Fruit fly (Drosophila melanogaster) whole organism, embryonic: ENCODE results near the gene CG4497.

Source experiments
- Blimp-1 ChIP-seq: fragments of 200-800 bp; sonication (Bioruptor generic); optimal IDR thresholded peaks from 3 replicates; lab custom pipeline; 2018; ENCODE audit warnings: missing biosample characterization, missing genetic modification characterization, mild to moderate bottlenecking, moderate library complexity, missing genetic modification reagents
- CG10366 ChIP-seq: fragments of 200-800 bp; sonication (Bioruptor generic); IDR thresholded peaks from 2 replicates; pipeline ENCODE4 v1.3.6; 2022; ENCODE audit warnings: missing biosample characterization, missing genetic modification characterization
- CG11456 ChIP-seq: fragments of 200-800 bp; sonication (Bioruptor generic); IDR thresholded peaks from 3 replicates; pipeline ENCODE4 v1.3.6; 2022; ENCODE audit warnings: missing biosample characterization, missing genetic modification characterization
- CG11560 ChIP-seq: fragments of 200-800 bp; sonication (Bioruptor generic); IDR thresholded peaks from 3 replicates; pipeline ENCODE4 v1.3.6; 2022; ENCODE audit warnings: missing biosample characterization, missing genetic modification characterization
- CG12236 ChIP-seq: fragments of 200-800 bp; sonication (Bioruptor generic); optimal IDR thresholded peaks from 2 replicates; lab custom pipeline; 2016; ENCODE audit warnings: missing biosample characterization, missing genetic modification characterization
- CG12659 ChIP-seq: fragments of 200-800 bp; sonication (Bioruptor generic); optimal IDR thresholded peaks from 3 replicates; lab custom pipeline; 2017; ENCODE audit warnings: mild to moderate bottlenecking, missing biosample characterization, missing genetic modification reagents, missing genetic modification characterization
- CG12744 ChIP-seq: fragments of 200-800 bp; sonication (Bioruptor generic); optimal IDR thresholded peaks from 2 replicates; lab custom pipeline; 2016; ENCODE audit warnings: missing biosample characterization, missing genetic modification characterization
- CG12769 ChIP-seq: fragments of 200-800 bp; sonication (Bioruptor generic); optimal IDR thresholded peaks from 2 replicates; lab custom pipeline; 2019; ENCODE audit warnings: missing biosample characterization, mild to moderate bottlenecking, missing genetic modification characterization, moderate library complexity
- CG13624 ChIP-seq: fragments of 200-800 bp; sonication (Bioruptor generic); optimal IDR thresholded peaks from 2 replicates; lab custom pipeline; 2016; ENCODE audit warnings: missing biosample characterization, missing genetic modification characterization
- CG14014 ChIP-seq: fragments of 200-800 bp; sonication (Bioruptor generic); IDR thresholded peaks from 2 replicates; pipeline ENCODE4 v1.3.6; 2022; ENCODE audit warnings: missing biosample characterization, missing genetic modification characterization
- CG18619 ChIP-seq: fragments of 200-800 bp; sonication (Bioruptor generic); optimal IDR thresholded peaks from 3 replicates; lab custom pipeline; 2017; ENCODE audit warnings: missing biosample characterization, mild to moderate bottlenecking, missing genetic modification characterization
- CG32772 ChIP-seq: fragments of 200-800 bp; sonication (Bioruptor generic); IDR thresholded peaks from 2 replicates; pipeline ENCODE4 v1.3.6; 2022; ENCODE audit warnings: missing biosample characterization, missing genetic modification characterization
- CG3995 ChIP-seq: fragments of 200-800 bp; sonication (Bioruptor generic); optimal IDR thresholded peaks from 3 replicates; lab custom pipeline; 2016; ENCODE audit warnings: missing biosample characterization, missing genetic modification characterization
- CG4360 ChIP-seq: fragments of 200-800 bp; sonication (Bioruptor generic); IDR thresholded peaks from 2 replicates; pipeline ENCODE4 v1.3.6; 2022; ENCODE audit warnings: missing biosample characterization, missing genetic modification characterization
- CG4854 ChIP-seq: fragments of 200-800 bp; sonication (Bioruptor generic); optimal IDR thresholded peaks from 2 replicates; lab custom pipeline; 2016; ENCODE audit warnings: missing biosample characterization, missing genetic modification characterization, inconsistent platforms
- CG9437 ChIP-seq: fragments of 200-800 bp; sonication (Bioruptor generic); optimal IDR thresholded peaks from 2 replicates; lab custom pipeline; 2018; ENCODE audit warnings: missing biosample characterization, mild to moderate bottlenecking, missing genetic modification characterization
- Chrac-16 ChIP-seq: fragments of 200-800 bp; sonication (Bioruptor generic); optimal IDR thresholded peaks from 3 replicates; lab custom pipeline; 2016; ENCODE audit warnings: missing biosample characterization, missing genetic modification characterization
- CrebB ChIP-seq: fragments of 200-800 bp; sonication (Bioruptor generic); optimal IDR thresholded peaks from 3 replicates; lab custom pipeline; 2018; ENCODE audit warnings: missing biosample characterization, mild to moderate bottlenecking, missing genetic modification characterization
- Dll ChIP-seq: fragments of 200-800 bp; sonication (Bioruptor generic); IDR thresholded peaks from 4 replicates; pipeline ENCODE4 v1.3.6; 2022; ENCODE audit warnings: missing biosample characterization, missing genetic modification characterization; ENCODE audit not compliant: partially characterized antibody
- Dref ChIP-seq: fragments of 200-800 bp; sonication (Bioruptor generic); IDR thresholded peaks from 2 replicates; pipeline ENCODE4 v1.3.6; 2022; ENCODE audit warnings: missing biosample characterization, missing genetic modification characterization
- Drgx ChIP-seq: fragments of 200-800 bp; sonication (Bioruptor generic); IDR thresholded peaks from 2 replicates; pipeline ENCODE4 v1.3.6; 2022; ENCODE audit warnings: missing biosample characterization, missing genetic modification characterization
- Ets97D ChIP-seq: fragments of 200-800 bp; sonication (Bioruptor generic); optimal IDR thresholded peaks from 3 replicates; lab custom pipeline; 2016; ENCODE audit warnings: missing biosample characterization, missing genetic modification characterization
- H2.0 ChIP-seq: fragments of 200-800 bp; sonication (Bioruptor generic); IDR thresholded peaks from 2 replicates; pipeline ENCODE4 v1.3.6; 2022; ENCODE audit warnings: missing biosample characterization, missing genetic modification characterization
- Hey ChIP-seq: fragments of 200-800 bp; sonication (Bioruptor generic); optimal IDR thresholded peaks from 3 replicates; lab custom pipeline; 2018; ENCODE audit warnings: missing biosample characterization, mild to moderate bottlenecking, missing genetic modification characterization
- Hr3 ChIP-seq: fragments of 200-800 bp; sonication (Bioruptor generic); optimal IDR thresholded peaks from 3 replicates; lab custom pipeline; 2016; ENCODE audit warnings: missing biosample characterization, missing genetic modification characterization
- Lhr ChIP-seq: fragments of 200-800 bp; sonication (Bioruptor generic); optimal IDR thresholded peaks from 3 replicates; lab custom pipeline; 2017; ENCODE audit warnings: mild to moderate bottlenecking, missing biosample characterization, missing genetic modification reagents, missing genetic modification characterization
- MBD-R2 ChIP-seq: fragments of 200-800 bp; sonication (Bioruptor generic); IDR thresholded peaks from 2 replicates; pipeline ENCODE4 v1.3.6; 2022; ENCODE audit warnings: missing biosample characterization, missing genetic modification characterization
- MESR4 ChIP-seq: fragments of 200-800 bp; sonication (Bioruptor generic); optimal IDR thresholded peaks from 2 replicates; lab custom pipeline; 2018; ENCODE audit warnings: missing biosample characterization, mild to moderate bottlenecking, missing genetic modification characterization, moderate library complexity
- Myb ChIP-seq: fragments of 200-800 bp; sonication (Bioruptor generic); optimal IDR thresholded peaks from 2 replicates; lab custom pipeline; 2016; ENCODE audit warnings: missing biosample characterization, missing genetic modification characterization
- Rfx ChIP-seq: fragments of 200-800 bp; sonication (Bioruptor generic); IDR thresholded peaks from 2 replicates; pipeline ENCODE4 v1.3.6; 2022; ENCODE audit warnings: missing biosample characterization, missing genetic modification characterization
- TFAM ChIP-seq: fragments of 200-800 bp; sonication (Bioruptor generic); optimal IDR thresholded peaks from 2 replicates; lab custom pipeline; 2017; ENCODE audit warnings: missing biosample characterization, missing genetic modification characterization, inconsistent platforms
- aop ChIP-seq: fragments of 200-800 bp; sonication (Bioruptor generic); IDR thresholded peaks from 2 replicates; pipeline ENCODE4 v1.3.6; 2022; ENCODE audit warnings: missing biosample characterization, missing genetic modification characterization
- bcd ChIP-seq: fragments of 200-800 bp; sonication (Bioruptor generic); optimal IDR thresholded peaks from 2 replicates; lab custom pipeline; 2017; ENCODE audit warnings: missing biosample characterization, mild to moderate bottlenecking, missing genetic modification characterization
- cg ChIP-seq: fragments of 200-800 bp; sonication (Bioruptor generic); optimal IDR thresholded peaks from 3 replicates; lab custom pipeline; 2019; ENCODE audit warnings: missing biosample characterization, mild to moderate bottlenecking, missing genetic modification characterization, moderate library complexity
- chif ChIP-seq, 2 experiments: fragments of 200-800 bp; sonication (Bioruptor generic); optimal IDR thresholded peaks; 3 replicates each; lab custom pipeline; 2016; ENCODE audit warnings: missing biosample characterization in 2 of 2, missing genetic modification characterization in 2 of 2
- ci ChIP-seq: fragments of 200-800 bp; sonication (Bioruptor generic); IDR thresholded peaks from 3 replicates; pipeline ENCODE4 v1.3.6; 2022; ENCODE audit warnings: missing biosample characterization, missing genetic modification characterization
- emc ChIP-seq: fragments of 200-800 bp; sonication (Bioruptor generic); optimal IDR thresholded peaks from 2 replicates; lab custom pipeline; 2016; ENCODE audit warnings: missing biosample characterization, missing genetic modification characterization
- ems ChIP-seq: fragments of 200-800 bp; sonication (Bioruptor generic); optimal IDR thresholded peaks from 3 replicates; lab custom pipeline; 2016; ENCODE audit warnings: missing biosample characterization, missing genetic modification characterization
- eve ChIP-seq, 2 experiments: fragments of >200 bp; optimal IDR thresholded peaks; 2 replicates each; lab custom pipeline; 2017; ENCODE audit warnings: missing biosample characterization in 2 of 2, missing genetic modification characterization in 2 of 2
- gce ChIP-seq: fragments of 200-800 bp; sonication (Bioruptor generic); IDR thresholded peaks from 3 replicates; pipeline ENCODE4 v1.3.6; 2022; ENCODE audit warnings: missing biosample characterization, missing genetic modification characterization
- grau ChIP-seq: fragments of 200-800 bp; optimal IDR thresholded peaks from 3 replicates; lab custom pipeline; 2019; ENCODE audit warnings: missing biosample characterization, mild to moderate bottlenecking, missing genetic modification characterization, moderate library complexity
- gro ChIP-seq: fragments of 200-800 bp; sonication (Bioruptor generic); optimal IDR thresholded peaks from 2 replicates; lab custom pipeline; 2016; ENCODE audit warnings: missing biosample characterization, missing genetic modification characterization
- maf-S ChIP-seq: fragments of 200-800 bp; sonication (Bioruptor generic); optimal IDR thresholded peaks from 2 replicates; lab custom pipeline; 2016; ENCODE audit warnings: missing biosample characterization, missing genetic modification characterization
- nerfin-1 ChIP-seq: fragments of 200-800 bp; sonication (Bioruptor generic); optimal IDR thresholded peaks from 3 replicates; lab custom pipeline; 2019; ENCODE audit warnings: missing biosample characterization, mild to moderate bottlenecking, missing genetic modification characterization, moderate library complexity
- nmo ChIP-seq: fragments of 200-800 bp; sonication (Bioruptor generic); optimal IDR thresholded peaks from 2 replicates; lab custom pipeline; 2018; ENCODE audit warnings: missing biosample characterization, mild to moderate bottlenecking, missing genetic modification characterization, moderate library complexity
- pita ChIP-seq: fragments of 200-800 bp; sonication (Bioruptor generic); optimal IDR thresholded peaks from 2 replicates; lab custom pipeline; 2017; ENCODE audit warnings: missing biosample characterization, mild to moderate bottlenecking, missing genetic modification characterization
- slbo ChIP-seq: fragments of 200-800 bp; sonication (Bioruptor generic); IDR thresholded peaks from 2 replicates; pipeline ENCODE4 v1.3.6; 2022; ENCODE audit warnings: missing biosample characterization, missing genetic modification characterization
- ssp ChIP-seq: fragments of 200-800 bp; sonication (Bioruptor generic); IDR thresholded peaks from 2 replicates; pipeline ENCODE4 v1.3.6; 2022; ENCODE audit warnings: missing biosample characterization, missing genetic modification characterization
- tin ChIP-seq: fragments of 200-800 bp; sonication (Bioruptor generic); optimal IDR thresholded peaks from 3 replicates; lab custom pipeline; 2016; ENCODE audit warnings: missing biosample characterization, missing genetic modification characterization
- usp ChIP-seq: fragments of >200 bp; optimal IDR thresholded peaks from 2 replicates; lab custom pipeline; 2017; ENCODE audit warnings: missing biosample characterization, missing genetic modification characterization
- zen ChIP-seq: fragments of 200-800 bp; sonication (Bioruptor generic); optimal IDR thresholded peaks from 3 replicates; lab custom pipeline; 2018; ENCODE audit warnings: missing biosample characterization, mild to moderate bottlenecking, missing genetic modification characterization, moderate library complexity
- zfh1 ChIP-seq: fragments of 200-800 bp; sonication (Bioruptor generic); IDR thresholded peaks from 3 replicates; pipeline ENCODE4 v1.3.6; 2022; ENCODE audit warnings: missing biosample characterization, missing genetic modification characterization
- zfh2 ChIP-seq: fragments of 200-800 bp; sonication (Bioruptor generic); optimal IDR thresholded peaks from 2 replicates; lab custom pipeline; 2016; ENCODE audit warnings: missing biosample characterization, missing genetic modification characterization

The CG4497 gene

DNA sequence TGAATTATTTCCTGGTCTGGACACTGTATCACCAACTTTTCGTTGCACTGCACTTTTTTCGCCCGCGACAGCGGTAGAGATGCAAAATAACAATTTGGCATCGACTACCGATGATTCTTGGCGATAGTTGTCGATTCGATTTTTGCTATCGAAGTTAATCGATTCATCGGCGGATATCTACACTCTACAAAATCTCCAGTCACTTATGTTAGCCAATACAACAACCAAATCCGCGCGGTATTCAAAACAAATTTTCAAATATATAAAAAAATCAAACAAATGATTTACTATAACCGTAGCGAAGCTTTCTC lies 9.7 kb upstream of the CG4497 start, which contains the start of gene CG4502 (continued):
- TF ChIP-seq zen (peak; percentile 36), nerfin-1 (tag; lab: Kevin White, UChicago) (no peak), ci (GFP tag; lab: Robert Waterston, UW) (peak; percentile 56; the same call in 2 of the 3 replicates), Rfx (GFP tag; lab: Robert Waterston, UW) (peak; percentile 76), ems (GFP tag; lab: Kevin White, UChicago) (no peak), chif (GFP tag; optimal IDR thresholded peaks at IDR 0.05; lab: Kevin White, UChicago) (peak in 1 of 2 experiments; percentile 24), emc (GFP tag; lab: Kevin White, UChicago) (no peak), Blimp-1 (GFP tag; lab: Kevin White, UChicago) (no peak), CG12236 (peak; percentile 5), eve (GFP tag; optimal IDR thresholded peaks at IDR 0.05; lab: Kevin White, UChicago) (no peak), CrebB (peak; percentile 45), CG11456 (no peak), grau (tag; lab: Kevin White, UChicago) (peak; percentile 43), Hey (tag; lab: Kevin White, UChicago) (no peak), CG3995 (GFP tag; lab: Kevin White, UChicago) (peak; percentile 74), zfh2 (GFP tag; lab: Kevin White, UChicago) (no peak), Chrac-16 (no peak), CG4854 (no peak), gro (GFP tag; lab: Kevin White, UChicago) (peak; percentile 45), H2.0 (GFP tag; lab: Robert Waterston, UW) (no peak), pita (GFP tag; lab: Kevin White, UChicago) (peak; percentile 68), MBD-R2 (GFP tag; lab: Robert Waterston, UW) (peak; percentile 73), CG12769 (tag; lab: Kevin White, UChicago) (peak; percentile 52), CG4360 (GFP tag; lab: Robert Waterston, UW) (no peak), CG10366 (GFP tag; lab: Robert Waterston, UW) (no peak), Hr3 (GFP tag; lab: Kevin White, UChicago) (no peak), tin (GFP tag; lab: Kevin White, UChicago) (peak; percentile 8), usp (GFP tag; lab: Kevin White, UChicago) (no peak), CG18619 (GFP tag; lab: Kevin White, UChicago) (no peak), Drgx (GFP tag; lab: Robert Waterston, UW) (no peak), CG12659 (GFP tag; lab: Kevin White, UChicago) (peak; percentile 77), CG9437 (GFP tag; lab: Kevin White, UChicago) (no peak), Dref (GFP tag; lab: Robert Waterston, UW) (peak; percentile 100), nmo (GFP tag; lab: Kevin White, UChicago) (peak; percentile 68), CG13624 (GFP tag; lab: Kevin White, UChicago) (peak; percentile 75), TFAM (GFP tag; lab: Kevin White, UChicago) (no peak), CG14014 (GFP tag; lab: Robert Waterston, UW) (no peak), CG11560 (tag; lab: Robert Waterston, UW) (peak; percentile 76; the same call in 2 of the 3 replicates), CG32772 (no peak), zfh1 (GFP tag; lab: Robert Waterston, UW) (0 out of 3 replicates have a peak, but pooled peaks have one; percentile 33), Myb (peak; percentile 78), MESR4 (GFP tag; lab: Kevin White, UChicago) (peak; percentile 18), ssp (GFP tag; lab: Robert Waterston, UW) (peak; percentile 51; the same call in 1 of the 2 replicates), maf-S (GFP tag; lab: Kevin White, UChicago) (peak; percentile 7), bcd (GFP tag; lab: Kevin White, UChicago) (peak; percentile 33), Ets97D (GFP tag; lab: Kevin White, UChicago) (peak; percentile 89), CG12744 (no peak), Dll (GFP tag; lab: Robert Waterston, UW) (peak; percentile 100), cg (no peak), gce (GFP tag; lab: Robert Waterston, UW) (no peak), slbo (peak; percentile 57), Lhr (GFP tag; lab: Kevin White, UChicago) (peak; percentile 85), aop (GFP tag; lab: Robert Waterston, UW) (no peak)
